Worm (Caenorhabditis elegans) whole organism, early embryonic: ENCODE results near the gene W04B5.8.
A peak's percentile ranks its signal among the peaks of the same experiment; 100 is the strongest.

Experiments used
- B0310.2 ChIP-seq: sonication (generic microtip); optimal IDR thresholded peaks from 2 replicates; lab custom pipeline; 2016; ENCODE audit warnings: mild to moderate bottlenecking, missing genetic modification characterization, missing compliant biosample characterization
- F13C5.2 ChIP-seq: sonication (generic microtip); optimal IDR thresholded peaks from 2 replicates; lab custom pipeline; 2017; ENCODE audit warnings: mild to moderate bottlenecking, missing genetic modification characterization, inconsistent platforms, missing compliant biosample characterization
- aly-1 ChIP-seq: sonication (generic microtip); optimal IDR thresholded peaks from 2 replicates; lab custom pipeline; 2016; ENCODE audit warnings: missing genetic modification characterization, missing compliant biosample characterization
- ama-1 ChIP-seq: fragments of 150-350 bp; optimal IDR thresholded peaks from 2 replicates; lab custom pipeline; 2014
- ceh-13 ChIP-seq: fragments of 200-800 bp; sonication (Bioruptor generic); optimal IDR thresholded peaks from 2 replicates; lab custom pipeline; 2018; ENCODE audit warnings: mild to moderate bottlenecking, missing genetic modification characterization, missing compliant biosample characterization
- ceh-36 ChIP-seq: sonication (generic microtip); optimal IDR thresholded peaks from 2 replicates; lab custom pipeline; 2016; ENCODE audit warnings: missing genetic modification characterization, inconsistent platforms, missing compliant biosample characterization
- ets-7 ChIP-seq: sonication (generic microtip); optimal IDR thresholded peaks from 2 replicates; lab custom pipeline; 2016; ENCODE audit warnings: missing genotype, missing genetic modification characterization, missing compliant biosample characterization
- flt-1 ChIP-seq: fragments of 200-800 bp; sonication (Bioruptor generic); IDR thresholded peaks from 2 replicates; pipeline ENCODE4 v1.3.6; 2022; ENCODE audit warnings: missing genetic modification characterization, missing compliant biosample characterization
- hmbx-1 ChIP-seq: sonication (generic microtip); optimal IDR thresholded peaks from 2 replicates; lab custom pipeline; 2016; ENCODE audit warnings: mild to moderate bottlenecking, missing genetic modification characterization, missing compliant biosample characterization
- hmg-4 ChIP-seq: fragments of 200-800 bp; sonication (Bioruptor generic); optimal IDR thresholded peaks from 2 replicates; lab custom pipeline; 2018; ENCODE audit warnings: mild to moderate bottlenecking, missing genetic modification characterization, missing compliant biosample characterization
- hnd-1 ChIP-seq: sonication (generic microtip); optimal IDR thresholded peaks from 2 replicates; lab custom pipeline; 2016; ENCODE audit warnings: missing genetic modification characterization, missing compliant biosample characterization
- pes-1 ChIP-seq: fragments of 200-800 bp; sonication (Bioruptor generic); IDR thresholded peaks from 2 replicates; pipeline ENCODE4 v1.3.6; 2022; ENCODE audit warnings: missing genetic modification reagents, missing genetic modification characterization, missing compliant biosample characterization
- scrt-1 ChIP-seq: fragments of 200-800 bp; sonication (Bioruptor generic); IDR thresholded peaks from 2 replicates; pipeline ENCODE4 v1.3.6; 2022; ENCODE audit warnings: missing genetic modification characterization, missing compliant biosample characterization
- sea-1 ChIP-seq: fragments of 200-800 bp; sonication (Bioruptor generic); conservative IDR thresholded peaks from 2 replicates; pipeline ENCODE4 v1.3.6; 2022; ENCODE audit warnings: missing genetic modification characterization, missing compliant biosample characterization
- tbx-11 ChIP-seq: fragments of 200-800 bp; sonication (Bioruptor generic); IDR thresholded peaks from 2 replicates; pipeline ENCODE4 v1.3.6; 2022; ENCODE audit warnings: missing genetic modification characterization, missing compliant biosample characterization
- tbx-37 ChIP-seq: fragments of 200-800 bp; sonication (Bioruptor generic); conservative IDR thresholded peaks from 2 replicates; pipeline ENCODE4 v1.3.6; 2022; ENCODE audit warnings: missing genetic modification reagents, missing genetic modification characterization, missing compliant biosample characterization
- tra-4 ChIP-seq: sonication (generic microtip); optimal IDR thresholded peaks from 2 replicates; lab custom pipeline; 2017; ENCODE audit warnings: missing genetic modification characterization, missing compliant biosample characterization

W04B5.8 gene

ce11 chrIII:2468202-2468601, 42.1 kb downstream of the W04B5.8 start, which contains the start of the genes E02H9.9 and E02H9.1:
TSS of gene E02H9.9 (minus strand) at chrIII:2468302.
TSS of gene E02H9.1 (plus strand) at chrIII:2468486.
- TF ChIP-seq sea-1 (GFP tag; lab: Robert Waterston, UW), result no peak
- no peak for TF ChIP-seq ama-1 (lab: Kevin White, UChicago)
- TF ChIP-seq hmg-4, result no peak
- no peak for TF ChIP-seq tra-4
- no peak for TF ChIP-seq B0310.2 (tag; lab: Kevin White, UChicago)
- no peak for TF ChIP-seq hnd-1 (tag; lab: Kevin White, UChicago)
- no peak for TF ChIP-seq scrt-1 (GFP tag; lab: Robert Waterston, UW)
- no peak for TF ChIP-seq pes-1 (GFP tag; lab: Robert Waterston, UW)
- no peak for TF ChIP-seq ceh-36 (tag; lab: Kevin White, UChicago)
- TF ChIP-seq hmbx-1 (tag; lab: Kevin White, UChicago), result no peak
- TF ChIP-seq aly-1 (tag; lab: Kevin White, UChicago), result no peak
- TF ChIP-seq flt-1 (GFP tag; lab: Robert Waterston, UW), result no peak
- no peak for TF ChIP-seq F13C5.2 (tag; lab: Kevin White, UChicago)

ce11 chrIII:2471855-2472254, 45.7 kb downstream of the W04B5.8 start:
- TF ChIP-seq tbx-37 (no peak), F13C5.2 (tag; lab: Kevin White, UChicago) (peak; percentile 69)

- TF ChIP-seq sea-1 (GFP tag; lab: Robert Waterston, UW) (no peak), ets-7 (tag; lab: Kevin White, UChicago) (no peak), ama-1 (lab: Kevin White, UChicago) (no peak), tra-4 (no peak), tbx-37 (no peak), flt-1 (GFP tag; lab: Robert Waterston, UW) (no peak), hmbx-1 (tag; lab: Kevin White, UChicago) (no peak), aly-1 (tag; lab: Kevin White, UChicago) (no peak), hmg-4 (no peak)
These were observed 47.4 kb downstream of the W04B5.8 start, which contains the start of gene smg-6 for ce11 chrIII:2473554-2473953. TSS of gene smg-6 (plus strand) at chrIII:2473854.

- TF ChIP-seq ama-1 (lab: Kevin White, UChicago) (no peak), hnd-1 (tag; lab: Kevin White, UChicago) (no peak), tbx-11 (no peak), hmbx-1 (tag; lab: Kevin White, UChicago) (no peak), F13C5.2 (tag; lab: Kevin White, UChicago) (no peak), ceh-36 (tag; lab: Kevin White, UChicago) (no peak), aly-1 (tag; lab: Kevin White, UChicago) (no peak), flt-1 (GFP tag; lab: Robert Waterston, UW) (no peak), hmg-4 (no peak), pes-1 (GFP tag; lab: Robert Waterston, UW) (no peak), tra-4 (no peak), B0310.2 (tag; lab: Kevin White, UChicago) (no peak), ceh-13 (GFP tag; lab: Kevin White, UChicago) (no peak), scrt-1 (GFP tag; lab: Robert Waterston, UW) (no peak), sea-1 (GFP tag; lab: Robert Waterston, UW) (no peak), ets-7 (tag; lab: Kevin White, UChicago) (no peak), tbx-37 (no peak)
These were observed 48.7 kb downstream of the W04B5.8 start for ce11 chrIII:2474781-2475180.

ce11 chrIII:2477303-2477702, 51.2 kb downstream of the W04B5.8 start:
- TF ChIP-seq scrt-1 (GFP tag; lab: Robert Waterston, UW), result no peak
- no peak for TF ChIP-seq tbx-37
- no peak for TF ChIP-seq B0310.2 (tag; lab: Kevin White, UChicago)
- TF ChIP-seq flt-1 (GFP tag; lab: Robert Waterston, UW), result no peak
- TF ChIP-seq ets-7 (tag; lab: Kevin White, UChicago), result no peak
- no peak for TF ChIP-seq tbx-11
- TF ChIP-seq hnd-1 (tag; lab: Kevin White, UChicago), result no peak
- no peak for TF ChIP-seq ama-1 (lab: Kevin White, UChicago)
- TF ChIP-seq sea-1 (GFP tag; lab: Robert Waterston, UW), result no peak
- no peak for TF ChIP-seq ceh-13 (GFP tag; lab: Kevin White, UChicago)
- no peak for TF ChIP-seq hmg-4
- no peak for TF ChIP-seq aly-1 (tag; lab: Kevin White, UChicago)
- no peak for TF ChIP-seq hmbx-1 (tag; lab: Kevin White, UChicago)
- no peak for TF ChIP-seq pes-1 (GFP tag; lab: Robert Waterston, UW)

- TF ChIP-seq tbx-11, result no peak
These were observed 52.5 kb downstream of the W04B5.8 start for ce11 chrIII:2478605-2479004.
